Worm (Caenorhabditis elegans): Measurements from ENCODE around the gene pgp-7.

- TF ChIP-seq fax-1 (tag; optimal IDR thresholded peaks at IDR 0.05) (no peak), unc-86 (tag; optimal IDR thresholded peaks at IDR 0.05) (no peak), hlh-30 (tag; optimal IDR thresholded peaks at IDR 0.05; ENCODE audit: insufficient read depth) (no peak), npax-4 (tag; optimal IDR thresholded peaks at IDR 0.05) (no peak), unc-42 (tag; optimal IDR thresholded peaks at IDR 0.05) (no peak), pat-9 (tag; optimal IDR thresholded peaks at IDR 0.05) (no peak), pha-4 (tag; optimal IDR thresholded peaks at IDR 0.05) (no peak), ama-1 (optimal IDR thresholded peaks at IDR 0.05) (no peak), sox-4 (tag; optimal IDR thresholded peaks at IDR 0.05) (no peak), nhr-232 (tag; optimal IDR thresholded peaks at IDR 0.05) (no peak), pax-1 (tag; optimal IDR thresholded peaks at IDR 0.05) (no peak), pqm-1 (tag; optimal IDR thresholded peaks at IDR 0.05) (no peak), pag-3 (tag; optimal IDR thresholded peaks at IDR 0.05; ENCODE audit: borderline replicate concordance) (no peak)
Measured at ce11 chrX:10881984-10882383, 11.9 kb upstream of the pgp-7 start, which contains the start of gene T21E8.6.

Data from whole organism, late embryonic.